Worm (Caenorhabditis elegans) whole organism, L4 larva: Measurements from ENCODE around the gene sre-7.

Source experiments
- F37D6.2 ChIP-seq: sonication (generic microtip); optimal IDR thresholded peaks from 2 replicates; lab custom pipeline; 2016; ENCODE audit warnings: mild to moderate bottlenecking, missing genetic modification characterization, missing compliant biosample characterization
- T20F7.1 ChIP-seq: fragments of 200-800 bp; sonication (Bioruptor generic); optimal IDR thresholded peaks from 2 replicates; lab custom pipeline; 2018; ENCODE audit warnings: mild to moderate bottlenecking, missing genetic modification characterization, missing compliant biosample characterization
- Y48G9A.11 ChIP-seq: fragments of 200-800 bp; sonication (Bioruptor generic); IDR thresholded peaks from 2 replicates; pipeline ENCODE4 v1.3.6; 2022; ENCODE audit warnings: missing genetic modification reagents, missing genetic modification characterization, missing compliant biosample characterization
- ama-1 ChIP-seq: fragments of 150-350 bp; optimal IDR thresholded peaks from 2 replicates; lab custom pipeline; 2014; ENCODE audit warnings: inconsistent platforms, mixed read lengths
- arid-1 ChIP-seq: fragments of 200-800 bp; sonication (Bioruptor generic); conservative IDR thresholded peaks from 2 replicates; pipeline ENCODE4 v1.3.6; 2022; ENCODE audit warnings: missing genetic modification reagents, missing genetic modification characterization, missing compliant biosample characterization
- ceh-44 ChIP-seq: fragments of 200-800 bp; sonication (Bioruptor generic); IDR thresholded peaks from 2 replicates; pipeline ENCODE4 v1.3.6; 2022; ENCODE audit warnings: missing genetic modification reagents, missing genetic modification characterization, missing compliant biosample characterization
- cey-2 ChIP-seq: sonication (generic microtip); optimal IDR thresholded peaks from 3 replicates; lab custom pipeline; 2017; ENCODE audit warnings: missing genetic modification characterization, mild to moderate bottlenecking, missing compliant biosample characterization, antibody characterized with exemption, borderline replicate concordance; ENCODE audit not compliant: insufficient read depth
- ctbp-1 ChIP-seq: fragments of 200-800 bp; sonication (Bioruptor generic); IDR thresholded peaks from 2 replicates; pipeline ENCODE4 v1.3.6; 2022; ENCODE audit warnings: missing genetic modification reagents, missing genetic modification characterization, missing compliant biosample characterization
- daf-19 ChIP-seq: fragments of 200-800 bp; sonication (Bioruptor generic); conservative IDR thresholded peaks from 2 replicates; pipeline ENCODE4 v1.3.6; 2022; ENCODE audit warnings: missing genetic modification characterization, missing compliant biosample characterization
- daf-8 ChIP-seq: fragments of 200-800 bp; sonication (Bioruptor generic); IDR thresholded peaks from 2 replicates; pipeline ENCODE4 v1.3.6; 2022; ENCODE audit warnings: missing genetic modification characterization, missing compliant biosample characterization
- dmd-8 ChIP-seq: fragments of 200-800 bp; sonication (Bioruptor generic); IDR thresholded peaks from 2 replicates; pipeline ENCODE4 v1.3.6; 2022; ENCODE audit warnings: missing genetic modification characterization, missing compliant biosample characterization
- dmd-9 ChIP-seq: fragments of 200-800 bp; sonication (Bioruptor generic); IDR thresholded peaks from 2 replicates; pipeline ENCODE4 v1.3.6; 2022; ENCODE audit warnings: missing genetic modification reagents, missing genetic modification characterization, missing compliant biosample characterization
- dpl-1 ChIP-seq: fragments of 150-350 bp; optimal IDR thresholded peaks from 2 replicates; lab custom pipeline; 2014; ENCODE audit warnings: missing biosample characterization, missing genetic modification reagents, missing genetic modification characterization
- dve-1 ChIP-seq: sonication (generic microtip); optimal IDR thresholded peaks from 2 replicates; lab custom pipeline; 2017; ENCODE audit warnings: antibody characterized with exemption, mild to moderate bottlenecking, missing genetic modification characterization, missing compliant biosample characterization; ENCODE audit not compliant: insufficient read depth
- gei-8 ChIP-seq: fragments of 200-800 bp; sonication (Bioruptor generic); optimal IDR thresholded peaks from 2 replicates; lab custom pipeline; 2018; ENCODE audit warnings: mild to moderate bottlenecking, missing genetic modification characterization, missing compliant biosample characterization
- hif-1 ChIP-seq, 2 experiments: sonication (generic microtip); optimal IDR thresholded peaks; 2 replicates each; lab custom pipeline; 2016 to 2017; ENCODE audit warnings: missing compliant biosample characterization in 2 of 2, missing genetic modification characterization in 2 of 2, missing genetic modification reagents in 2 of 2, missing genotype in 2 of 2, mild to moderate bottlenecking in 1 of 2
- hlh-11 ChIP-seq: fragments of 200-800 bp; sonication (Bioruptor generic); optimal IDR thresholded peaks from 2 replicates; lab custom pipeline; 2018; ENCODE audit warnings: mild to moderate bottlenecking, missing genetic modification characterization, missing compliant biosample characterization
- jun-1 ChIP-seq: fragments of 150-350 bp; optimal IDR thresholded peaks from 2 replicates; lab custom pipeline; 2014; ENCODE audit warnings: missing biosample characterization, missing genetic modification reagents, missing genetic modification characterization
- lin-1 ChIP-seq: fragments of 200-800 bp; sonication (Bioruptor generic); IDR thresholded peaks from 2 replicates; pipeline ENCODE4 v1.3.6; 2022; ENCODE audit warnings: missing genetic modification reagents, missing genetic modification characterization, missing compliant biosample characterization
- lin-13 ChIP-seq: fragments of 150-350 bp; optimal IDR thresholded peaks from 2 replicates; lab custom pipeline; 2014; ENCODE audit warnings: missing biosample characterization, missing genetic modification reagents, missing genetic modification characterization
- lin-38 ChIP-seq: fragments of 200-800 bp; sonication (Bioruptor generic); IDR thresholded peaks from 2 replicates; pipeline ENCODE4 v1.3.6; 2022; ENCODE audit warnings: missing genetic modification reagents, missing genetic modification characterization, missing compliant biosample characterization
- lir-3 ChIP-seq: sonication (generic microtip); optimal IDR thresholded peaks from 2 replicates; lab custom pipeline; 2016; ENCODE audit warnings: mild to moderate bottlenecking, missing genetic modification characterization, missing compliant biosample characterization
- lsy-2 ChIP-seq, 2 experiments: fragments of 150-350 bp in 1 of 2; sonication (generic microtip) in 1 of 2; optimal IDR thresholded peaks; 2 replicates each; lab custom pipeline; 2014 to 2017; ENCODE audit warnings: missing biosample characterization in 2 of 2, missing genetic modification characterization in 2 of 2
- mdt-29 ChIP-seq: fragments of 200-800 bp; sonication (Bioruptor generic); IDR thresholded peaks from 2 replicates; pipeline ENCODE4 v1.3.6; 2022; ENCODE audit warnings: missing genetic modification reagents, missing genetic modification characterization, missing compliant biosample characterization
- mes-2 ChIP-seq: sonication (generic microtip); optimal IDR thresholded peaks from 2 replicates; lab custom pipeline; 2016; ENCODE audit warnings: missing genotype, mild to moderate bottlenecking, missing genetic modification characterization, missing compliant biosample characterization; ENCODE audit not compliant: poor library complexity, severe bottlenecking
- mxl-3 ChIP-seq: fragments of 200-800 bp; sonication (Bioruptor generic); optimal IDR thresholded peaks from 2 replicates; lab custom pipeline; 2018; ENCODE audit warnings: mild to moderate bottlenecking, missing genetic modification characterization, missing compliant biosample characterization
- nhr-10 ChIP-seq: fragments of 150-350 bp; optimal IDR thresholded peaks from 2 replicates; lab custom pipeline; 2014; ENCODE audit warnings: missing biosample characterization, missing genetic modification characterization
- nhr-102 ChIP-seq: sonication (generic microtip); optimal IDR thresholded peaks from 2 replicates; lab custom pipeline; 2016; ENCODE audit warnings: mild to moderate bottlenecking, missing genetic modification characterization, moderate library complexity, missing compliant biosample characterization
- nhr-11 ChIP-seq: fragments of 150-350 bp; optimal IDR thresholded peaks from 2 replicates; lab custom pipeline; 2014; ENCODE audit warnings: missing biosample characterization, missing genetic modification characterization
- nhr-237 ChIP-seq: sonication (generic microtip); optimal IDR thresholded peaks from 2 replicates; lab custom pipeline; 2017; ENCODE audit warnings: missing biosample characterization, missing genetic modification characterization
- nhr-41 ChIP-seq: fragments of 200-800 bp; sonication (Bioruptor generic); IDR thresholded peaks from 2 replicates; pipeline ENCODE4 v1.3.6; 2022; ENCODE audit warnings: missing genetic modification reagents, missing genetic modification characterization, missing compliant biosample characterization
- nhr-42 ChIP-seq: fragments of 200-800 bp; sonication (Bioruptor generic); IDR thresholded peaks from 2 replicates; pipeline ENCODE4 v1.3.6; 2022; ENCODE audit warnings: missing genetic modification characterization, missing compliant biosample characterization
- nhr-48 ChIP-seq: sonication (generic microtip); optimal IDR thresholded peaks from 2 replicates; lab custom pipeline; 2016; ENCODE audit warnings: mild to moderate bottlenecking, missing genetic modification characterization, missing compliant biosample characterization
- nhr-76 ChIP-seq: fragments of 150-350 bp; optimal IDR thresholded peaks from 2 replicates; lab custom pipeline; 2014; ENCODE audit warnings: missing biosample characterization, missing genetic modification characterization
- pha-4 ChIP-seq, 2 experiments: fragments of 150-350 bp in 1 of 2; fragments of 200-800 bp in 1 of 2; sonication (Bioruptor generic) in 1 of 2; IDR thresholded peaks in 1 of 2; optimal IDR thresholded peaks in 1 of 2; 2 replicates each; pipeline versions ENCODE4 v1.3.6 to Lab custom; 2014 to 2022; ENCODE audit warnings: missing genetic modification characterization in 2 of 2, missing genetic modification reagents in 2 of 2, missing biosample characterization in 1 of 2, missing compliant biosample characterization in 1 of 2
- pqm-1 ChIP-seq: sonication (generic microtip); optimal IDR thresholded peaks from 2 replicates; lab custom pipeline; 2017; ENCODE audit warnings: missing biosample characterization, missing genetic modification characterization
- rbr-2 ChIP-seq: sonication (generic microtip); optimal IDR thresholded peaks from 2 replicates; lab custom pipeline; 2016; ENCODE audit warnings: missing genotype, missing genetic modification characterization, missing compliant biosample characterization
- saeg-2 ChIP-seq: fragments of 200-800 bp; sonication (Bioruptor generic); IDR thresholded peaks from 2 replicates; pipeline ENCODE4 v1.3.6; 2022; ENCODE audit warnings: missing genetic modification reagents, missing genetic modification characterization, missing compliant biosample characterization
- set-16 ChIP-seq: fragments of 200-800 bp; sonication (Bioruptor generic); IDR thresholded peaks from 2 replicates; pipeline ENCODE4 v1.3.6; 2022; ENCODE audit warnings: missing genetic modification reagents, missing genetic modification characterization, missing compliant biosample characterization
- skn-1 ChIP-seq: fragments of 150-350 bp; optimal IDR thresholded peaks from 2 replicates; lab custom pipeline; 2014; ENCODE audit warnings: missing biosample characterization, missing genetic modification characterization
- snpc-4 ChIP-seq: fragments of 150-350 bp; optimal IDR thresholded peaks from 2 replicates; lab custom pipeline; 2014; ENCODE audit warnings: missing biosample characterization, missing genetic modification characterization
- spr-1 ChIP-seq: sonication (generic microtip); optimal IDR thresholded peaks from 2 replicates; lab custom pipeline; 2016; ENCODE audit warnings: mild to moderate bottlenecking, missing genetic modification characterization, missing compliant biosample characterization
- spr-3 ChIP-seq: fragments of 200-800 bp; sonication (Bioruptor generic); optimal IDR thresholded peaks from 2 replicates; lab custom pipeline; 2018; ENCODE audit warnings: mild to moderate bottlenecking, missing genetic modification characterization, missing compliant biosample characterization
- tra-1 ChIP-seq: fragments of 200-800 bp; sonication (Bioruptor generic); IDR thresholded peaks from 2 replicates; pipeline ENCODE4 v1.3.6; 2022; ENCODE audit warnings: missing genetic modification reagents, missing genetic modification characterization, missing compliant biosample characterization
- unc-62 ChIP-seq, 3 experiments: fragments of 150-350 bp in 1 of 3; sonication (generic microtip); optimal IDR thresholded peaks in 2 of 3; peaks in 1 of 3; 1 replicate in 1 of 3; 2 replicates in 2 of 3; lab custom pipeline; 2014 to 2017; ENCODE audit warnings: missing biosample characterization in 3 of 3, missing genetic modification characterization in 3 of 3, missing genetic modification reagents in 3 of 3, missing genotype in 1 of 3
- vab-7 ChIP-seq: fragments of 200-800 bp; sonication (Bioruptor generic); IDR thresholded peaks from 2 replicates; pipeline ENCODE4 v1.3.6; 2022; ENCODE audit warnings: missing genetic modification reagents, missing genetic modification characterization, missing compliant biosample characterization
- zfp-3 ChIP-seq: fragments of 200-800 bp; sonication (Bioruptor generic); conservative IDR thresholded peaks from 2 replicates; pipeline ENCODE4 v1.3.6; 2022; ENCODE audit warnings: missing genetic modification reagents, missing genetic modification characterization, missing compliant biosample characterization
- ztf-11 ChIP-seq: fragments of 150-350 bp; optimal IDR thresholded peaks from 2 replicates; lab custom pipeline; 2014; ENCODE audit warnings: missing biosample characterization, missing genetic modification characterization
- ztf-7 ChIP-seq: fragments of 150-350 bp; optimal IDR thresholded peaks from 2 replicates; lab custom pipeline; 2014; ENCODE audit warnings: missing biosample characterization, missing genetic modification characterization

Gene sre-7

ce11 chrV:14200086-14200485 lies 43.9 kb upstream of the sre-7 start (continued):
- TF ChIP-seq spr-3: no peak
- TF ChIP-seq nhr-42 (GFP tag; lab: Robert Waterston, UW): peak; percentile 83
- TF ChIP-seq lsy-2 (tag; optimal IDR thresholded peaks at IDR 0.05; lab: Kevin White, UChicago): peak; percentile 87 to 90
- 0 out of 2 replicates have a peak, but pooled peaks have one; percentile 39 for TF ChIP-seq daf-8
- peak; percentile 88 for TF ChIP-seq spr-1 (tag; lab: Kevin White, UChicago)
- peak; percentile 90 for TF ChIP-seq nhr-48 (tag; lab: Kevin White, UChicago)
- peak; percentile 94 for TF ChIP-seq mxl-3 (GFP tag; lab: Kevin White, UChicago)
- TF ChIP-seq rbr-2: peak; percentile 88
- no peak for TF ChIP-seq lir-3 (tag; lab: Kevin White, UChicago)
- TF ChIP-seq Y48G9A.11 (GFP tag; lab: Robert Waterston, UW): no peak
- TF ChIP-seq lin-38 (GFP tag; lab: Robert Waterston, UW): peak; percentile 71
- peak in 1 of 2 experiments; percentile 99 for TF ChIP-seq unc-62 (GFP tag; optimal IDR thresholded peaks at IDR 0.05 in 1 of 2; lab: Kevin White, UChicago)
- TF ChIP-seq unc-62 (tag; optimal IDR thresholded peaks at IDR 0.05; lab: Kevin White, UChicago): no peak
- TF ChIP-seq dmd-9 (GFP tag; lab: Robert Waterston, UW): no peak
- TF ChIP-seq zfp-3 (GFP tag; lab: Robert Waterston, UW): peak; percentile 87
- peak; percentile 61 for TF ChIP-seq set-16 (GFP tag; lab: Robert Waterston, UW)
- peak; percentile 61 for TF ChIP-seq F37D6.2 (tag; lab: Kevin White, UChicago)
- TF ChIP-seq nhr-10: peak; percentile 98
- peak; percentile 87 for TF ChIP-seq mdt-29 (GFP tag; lab: Robert Waterston, UW)
- TF ChIP-seq nhr-76: peak; percentile 35
- peak; percentile 22 for TF ChIP-seq ama-1 (lab: Kevin White, UChicago)
- TF ChIP-seq vab-7: peak; percentile 47; the same call in 1 of the 2 replicates
- no peak for TF ChIP-seq skn-1
- TF ChIP-seq gei-8 (GFP tag; lab: Kevin White, UChicago): no peak
- no peak for TF ChIP-seq ceh-44
- peak; percentile 62; the same call in 1 of the 2 replicates for TF ChIP-seq arid-1 (GFP tag; lab: Robert Waterston, UW)
- TF ChIP-seq snpc-4 (tag; lab: Kevin White, UChicago): peak; percentile 45
- TF ChIP-seq nhr-237 (tag; lab: Kevin White, UChicago): peak; percentile 10
- peak; percentile 15 to 86 for TF ChIP-seq hif-1 (tag; optimal IDR thresholded peaks at IDR 0.05; lab: Kevin White, UChicago)
- TF ChIP-seq nhr-102 (tag; lab: Kevin White, UChicago): peak; percentile 79
- peak; percentile 72 for TF ChIP-seq mes-2 (tag; lab: Kevin White, UChicago)
- peak; percentile 98 for TF ChIP-seq dve-1 (tag; lab: Kevin White, UChicago)
- TF ChIP-seq tra-1: peak; percentile 54; the same call in 1 of the 2 replicates
- TF ChIP-seq daf-19 (GFP tag; lab: Robert Waterston, UW): 0 out of 2 replicates have a peak, but pooled peaks have one; percentile 13
- peak; percentile 11 for TF ChIP-seq cey-2
- TF ChIP-seq saeg-2 (GFP tag; lab: Robert Waterston, UW): peak; percentile 63; the same call in 1 of the 2 replicates
- peak; percentile 83 for TF ChIP-seq T20F7.1
- no peak for TF ChIP-seq ztf-11 (tag; lab: Kevin White, UChicago)
- peak; percentile 65 for TF ChIP-seq dpl-1 (GFP tag; lab: Kevin White, UChicago)
- peak; percentile 67; the same call in 1 of the 2 replicates for TF ChIP-seq lin-1 (GFP tag; lab: Robert Waterston, UW)
- peak; percentile 63 for TF ChIP-seq pqm-1 (tag; lab: Kevin White, UChicago)
- TF ChIP-seq ctbp-1 (GFP tag; lab: Robert Waterston, UW): peak; percentile 82
- TF ChIP-seq nhr-11 (tag; lab: Kevin White, UChicago): peak; percentile 98
- TF ChIP-seq nhr-41 (GFP tag; lab: Robert Waterston, UW): peak; percentile 72; the same call in 1 of the 2 replicates
- TF ChIP-seq dmd-8 (GFP tag; lab: Robert Waterston, UW): no peak
- peak; percentile 81 for TF ChIP-seq jun-1 (tag; lab: Kevin White, UChicago)
- TF ChIP-seq lin-13 (GFP tag; lab: Kevin White, UChicago): peak; percentile 94
- peak; percentile 84 for TF ChIP-seq pha-4 (GFP tag; IDR thresholded peaks at IDR 0.05; lab: Robert Waterston, UW)
- TF ChIP-seq pha-4 (tag; optimal IDR thresholded peaks at IDR 0.05; lab: Kevin White, UChicago): peak; percentile 72
- peak; percentile 99 for TF ChIP-seq hlh-11 (tag; lab: Kevin White, UChicago)
- peak; percentile 26 for TF ChIP-seq ztf-7 (tag; lab: Kevin White, UChicago)
